Worm (Caenorhabditis elegans) whole organism, L4 larva: ENCODE data around the gene patr-1.

Experiments used
- F10B5.3 ChIP-seq: sonication (generic microtip); optimal IDR thresholded peaks from 2 replicates; lab custom pipeline; 2016; ENCODE audit warnings: mild to moderate bottlenecking, missing genetic modification characterization, missing compliant biosample characterization
- F37D6.2 ChIP-seq: sonication (generic microtip); optimal IDR thresholded peaks from 2 replicates; lab custom pipeline; 2016; ENCODE audit warnings: mild to moderate bottlenecking, missing genetic modification characterization, missing compliant biosample characterization
- Y105C5A.15 ChIP-seq: fragments of 200-800 bp; sonication (Bioruptor generic); IDR thresholded peaks from 2 replicates; pipeline ENCODE4 v1.3.6; 2022; ENCODE audit warnings: missing genetic modification characterization, missing compliant biosample characterization
- aha-1 ChIP-seq: fragments of 150-350 bp; peaks from one replicate; lab custom pipeline; 2014; ENCODE audit warnings: missing biosample characterization, missing genetic modification characterization
- attf-4 ChIP-seq: sonication (generic microtip); optimal IDR thresholded peaks from 3 replicates; lab custom pipeline; 2017; ENCODE audit warnings: missing biosample characterization, missing genetic modification characterization
- ces-1 ChIP-seq: fragments of 150-350 bp; sonication (generic microtip); optimal IDR thresholded peaks from 4 replicates; lab custom pipeline; 2014; ENCODE audit warnings: missing biosample characterization, missing genetic modification reagents, missing genetic modification characterization
- daf-8 ChIP-seq: fragments of 200-800 bp; sonication (Bioruptor generic); IDR thresholded peaks from 2 replicates; pipeline ENCODE4 v1.3.6; 2022; ENCODE audit warnings: missing genetic modification characterization, missing compliant biosample characterization
- dmd-6 ChIP-seq: fragments of 200-800 bp; sonication (Bioruptor generic); IDR thresholded peaks from 2 replicates; pipeline ENCODE4 v1.3.6; 2022; ENCODE audit warnings: missing genetic modification reagents, missing genetic modification characterization, missing compliant biosample characterization
- dmd-9 ChIP-seq: fragments of 200-800 bp; sonication (Bioruptor generic); IDR thresholded peaks from 2 replicates; pipeline ENCODE4 v1.3.6; 2022; ENCODE audit warnings: missing genetic modification reagents, missing genetic modification characterization, missing compliant biosample characterization
- duxl-1 ChIP-seq: sonication (generic microtip); optimal IDR thresholded peaks from 2 replicates; lab custom pipeline; 2016; ENCODE audit warnings: mild to moderate bottlenecking, missing genetic modification characterization, moderate library complexity, missing compliant biosample characterization; ENCODE audit not compliant: poor library complexity
- dve-1 ChIP-seq: sonication (generic microtip); optimal IDR thresholded peaks from 2 replicates; lab custom pipeline; 2017; ENCODE audit warnings: antibody characterized with exemption, mild to moderate bottlenecking, missing genetic modification characterization, missing compliant biosample characterization; ENCODE audit not compliant: insufficient read depth
- egl-27 ChIP-seq: sonication (generic microtip); optimal IDR thresholded peaks from 3 replicates; lab custom pipeline; 2017; ENCODE audit warnings: missing biosample characterization, missing genetic modification reagents, missing genetic modification characterization
- gei-8 ChIP-seq: fragments of 200-800 bp; sonication (Bioruptor generic); optimal IDR thresholded peaks from 2 replicates; lab custom pipeline; 2018; ENCODE audit warnings: mild to moderate bottlenecking, missing genetic modification characterization, missing compliant biosample characterization
- hif-1 ChIP-seq, 2 experiments: sonication (generic microtip); optimal IDR thresholded peaks; 2 replicates each; lab custom pipeline; 2016 to 2017; ENCODE audit warnings: missing compliant biosample characterization in 2 of 2, missing genetic modification characterization in 2 of 2, missing genetic modification reagents in 2 of 2, missing genotype in 2 of 2, mild to moderate bottlenecking in 1 of 2
- hlh-30 ChIP-seq: sonication (generic microtip); optimal IDR thresholded peaks from 2 replicates; lab custom pipeline; 2017; ENCODE audit warnings: antibody characterized with exemption, mild to moderate bottlenecking, missing genetic modification characterization, missing compliant biosample characterization; ENCODE audit not compliant: insufficient read depth
- lin-15B ChIP-seq: fragments of 150-350 bp; sonication (generic microtip); optimal IDR thresholded peaks from 3 replicates; lab custom pipeline; 2014; ENCODE audit warnings: missing biosample characterization, missing genetic modification characterization
- lin-38 ChIP-seq: fragments of 200-800 bp; sonication (Bioruptor generic); IDR thresholded peaks from 2 replicates; pipeline ENCODE4 v1.3.6; 2022; ENCODE audit warnings: missing genetic modification reagents, missing genetic modification characterization, missing compliant biosample characterization
- lir-3 ChIP-seq: sonication (generic microtip); optimal IDR thresholded peaks from 2 replicates; lab custom pipeline; 2016; ENCODE audit warnings: mild to moderate bottlenecking, missing genetic modification characterization, missing compliant biosample characterization
- lsy-2 ChIP-seq, 2 experiments: fragments of 150-350 bp in 1 of 2; sonication (generic microtip) in 1 of 2; optimal IDR thresholded peaks; 2 replicates each; lab custom pipeline; 2014 to 2017; ENCODE audit warnings: missing biosample characterization in 2 of 2, missing genetic modification characterization in 2 of 2
- madf-5 ChIP-seq, 2 experiments: fragments of 200-800 bp; sonication (Bioruptor generic); IDR thresholded peaks; 2 replicates each; pipeline ENCODE4 v1.3.6; 2022; ENCODE audit warnings: missing compliant biosample characterization in 2 of 2, missing genetic modification characterization in 2 of 2
- mdl-1 ChIP-seq, 2 experiments: fragments of 150-350 bp in 1 of 2; sonication (generic microtip) in 1 of 2; optimal IDR thresholded peaks; 2 replicates each; lab custom pipeline; 2014 to 2017; ENCODE audit warnings: missing biosample characterization in 2 of 2, missing genetic modification characterization in 2 of 2
- mdt-29 ChIP-seq: fragments of 200-800 bp; sonication (Bioruptor generic); IDR thresholded peaks from 2 replicates; pipeline ENCODE4 v1.3.6; 2022; ENCODE audit warnings: missing genetic modification reagents, missing genetic modification characterization, missing compliant biosample characterization
- mep-1 ChIP-seq: fragments of 150-350 bp; sonication (generic microtip); optimal IDR thresholded peaks from 3 replicates; lab custom pipeline; 2014; ENCODE audit warnings: missing biosample characterization, missing genetic modification characterization
- nhr-111 ChIP-seq: fragments of 200-800 bp; sonication (Bioruptor generic); optimal IDR thresholded peaks from 2 replicates; lab custom pipeline; 2018; ENCODE audit warnings: mild to moderate bottlenecking, missing genetic modification characterization, missing compliant biosample characterization
- nhr-237 ChIP-seq: sonication (generic microtip); optimal IDR thresholded peaks from 2 replicates; lab custom pipeline; 2017; ENCODE audit warnings: missing biosample characterization, missing genetic modification characterization
- nhr-25 ChIP-seq: sonication (generic microtip); optimal IDR thresholded peaks from 2 replicates; lab custom pipeline; 2017; ENCODE audit warnings: missing genetic modification characterization, mild to moderate bottlenecking, missing compliant biosample characterization, antibody characterized with exemption, moderate library complexity, borderline replicate concordance; ENCODE audit not compliant: insufficient read depth
- nhr-28 ChIP-seq: fragments of 150-350 bp; optimal IDR thresholded peaks from 2 replicates; lab custom pipeline; 2014; ENCODE audit warnings: missing biosample characterization, missing genetic modification characterization
- nhr-48 ChIP-seq: sonication (generic microtip); optimal IDR thresholded peaks from 2 replicates; lab custom pipeline; 2016; ENCODE audit warnings: mild to moderate bottlenecking, missing genetic modification characterization, missing compliant biosample characterization
- nhr-6 ChIP-seq: fragments of 150-350 bp; optimal IDR thresholded peaks from 2 replicates; lab custom pipeline; 2014; ENCODE audit warnings: missing biosample characterization, missing genetic modification characterization
- nhr-76 ChIP-seq: fragments of 150-350 bp; optimal IDR thresholded peaks from 2 replicates; lab custom pipeline; 2014; ENCODE audit warnings: missing biosample characterization, missing genetic modification characterization
- nhr-77 ChIP-seq: fragments of 150-350 bp; optimal IDR thresholded peaks from 2 replicates; lab custom pipeline; 2014; ENCODE audit warnings: missing biosample characterization, missing genetic modification characterization
- pqm-1 ChIP-seq: sonication (generic microtip); optimal IDR thresholded peaks from 2 replicates; lab custom pipeline; 2017; ENCODE audit warnings: missing biosample characterization, missing genetic modification characterization
- sdz-12 ChIP-seq: fragments of 200-800 bp; sonication (Bioruptor generic); optimal IDR thresholded peaks from 2 replicates; lab custom pipeline; 2018; ENCODE audit warnings: mild to moderate bottlenecking, missing genetic modification characterization, missing compliant biosample characterization
- set-16 ChIP-seq: fragments of 200-800 bp; sonication (Bioruptor generic); IDR thresholded peaks from 2 replicates; pipeline ENCODE4 v1.3.6; 2022; ENCODE audit warnings: missing genetic modification reagents, missing genetic modification characterization, missing compliant biosample characterization
- snpc-4 ChIP-seq: fragments of 150-350 bp; optimal IDR thresholded peaks from 2 replicates; lab custom pipeline; 2014; ENCODE audit warnings: missing biosample characterization, missing genetic modification characterization
- tag-97 ChIP-seq: fragments of 200-800 bp; sonication (Bioruptor generic); IDR thresholded peaks from 2 replicates; pipeline ENCODE4 v1.3.6; 2022; ENCODE audit warnings: missing genetic modification characterization, missing compliant biosample characterization
- unc-39 ChIP-seq: sonication (generic microtip); optimal IDR thresholded peaks from 2 replicates; lab custom pipeline; 2017; ENCODE audit warnings: missing biosample characterization, missing genetic modification characterization
- unc-62 ChIP-seq, 3 experiments: fragments of 150-350 bp in 1 of 3; sonication (generic microtip); optimal IDR thresholded peaks in 2 of 3; peaks in 1 of 3; 1 replicate in 1 of 3; 2 replicates in 2 of 3; lab custom pipeline; 2014 to 2017; ENCODE audit warnings: missing biosample characterization in 3 of 3, missing genetic modification characterization in 3 of 3, missing genetic modification reagents in 3 of 3, missing genotype in 1 of 3

patr-1 gene

ce11 chrII:11813895-11814369, 36.2 kb upstream of the patr-1 start, which contains the start of gene F43G6.8 (continued):
- TF ChIP-seq dve-1, result no peak
- no peak for TF ChIP-seq nhr-25 (tag; lab: Kevin White, UChicago)
- no peak for TF ChIP-seq duxl-1
- peak; percentile 53 for TF ChIP-seq nhr-28
- no peak for TF ChIP-seq F10B5.3 (tag; lab: Kevin White, UChicago)
- TF ChIP-seq aha-1, result peak; percentile 75
- TF ChIP-seq ces-1 (GFP tag; lab: Kevin White, UChicago), result no peak
- TF ChIP-seq mdl-1 (tag; optimal IDR thresholded peaks at IDR 0.05; lab: Kevin White, UChicago), result peak in 1 of 2 experiments; percentile 74
- no peak for TF ChIP-seq daf-8
- TF ChIP-seq hif-1 (tag; optimal IDR thresholded peaks at IDR 0.05; lab: Kevin White, UChicago), result peak in 1 of 2 experiments; percentile 48
- TF ChIP-seq tag-97 (GFP tag; lab: Robert Waterston, UW), result no peak
- peak; percentile 23 for TF ChIP-seq nhr-6 (tag; lab: Kevin White, UChicago)
- peak; percentile 56 for TF ChIP-seq mep-1 (tag; lab: Kevin White, UChicago)
- no peak for TF ChIP-seq lir-3 (tag; lab: Kevin White, UChicago)

DNA sequence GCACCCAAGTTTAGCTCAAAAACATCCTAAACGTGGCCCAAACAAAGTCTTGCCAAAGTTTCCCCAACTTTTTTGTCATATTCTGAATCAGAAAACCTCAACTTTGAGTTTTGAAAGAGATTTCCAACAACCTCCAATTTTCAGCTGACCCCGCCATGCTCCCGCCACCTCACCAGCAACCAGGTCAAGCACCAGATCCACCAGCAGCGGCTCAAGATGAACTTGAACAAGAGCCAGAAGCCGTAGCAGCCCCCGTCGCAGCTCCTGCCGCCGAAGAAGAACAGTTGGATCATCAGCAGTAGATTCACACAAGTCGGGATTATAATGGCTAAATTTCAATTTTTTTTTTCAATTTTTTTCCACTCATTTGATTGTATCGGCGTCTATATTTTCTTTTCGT, 33.5 kb upstream of the patr-1 start:
- TF ChIP-seq Y105C5A.15 (GFP tag; lab: Robert Waterston, UW) (no peak), set-16 (GFP tag; lab: Robert Waterston, UW) (peak; percentile 71), dmd-9 (GFP tag; lab: Robert Waterston, UW) (no peak), pqm-1 (no peak)

DNA sequence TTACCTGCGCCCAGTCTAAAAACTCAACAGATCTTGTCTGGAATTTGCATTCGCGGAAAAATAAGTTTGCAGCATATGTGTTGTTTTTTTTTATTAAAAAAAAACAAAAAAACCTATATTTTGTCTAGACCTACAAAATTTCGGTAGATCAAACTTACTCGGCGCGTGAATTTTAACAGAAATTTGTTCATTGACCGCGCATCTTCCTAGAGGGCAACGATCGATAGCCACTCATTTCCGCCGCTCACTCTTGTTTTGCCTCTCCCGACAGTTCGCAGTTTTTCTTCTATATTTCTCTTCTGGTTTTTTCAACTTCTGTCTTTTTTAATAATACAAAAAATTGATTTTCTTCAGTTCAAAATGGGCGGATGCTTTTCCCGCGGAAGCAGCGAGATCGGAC, 32.7 kb upstream of the patr-1 start, which contains the start of gene F43G6.7:
Gene F43G6.7, plus strand, starts transcription at position 355 of the 400 bp plus-strand sequence.
- TF ChIP-seq unc-39 (tag; lab: Kevin White, UChicago) (no peak), pqm-1 (no peak), mdl-1 (tag; optimal IDR thresholded peaks at IDR 0.05; lab: Kevin White, UChicago) (no peak), attf-4 (tag; lab: Kevin White, UChicago) (no peak), unc-62 (GFP tag; optimal IDR thresholded peaks at IDR 0.05 in 1 of 2; lab: Kevin White, UChicago) (no peak), unc-62 (tag; optimal IDR thresholded peaks at IDR 0.05; lab: Kevin White, UChicago) (no peak), nhr-76 (tag; lab: Kevin White, UChicago) (no peak), nhr-6 (tag; lab: Kevin White, UChicago) (no peak), hif-1 (tag; optimal IDR thresholded peaks at IDR 0.05; lab: Kevin White, UChicago) (no peak), dmd-6 (GFP tag; lab: Robert Waterston, UW) (no peak), hlh-30 (no peak), nhr-77 (tag; lab: Kevin White, UChicago) (no peak), nhr-48 (tag; lab: Kevin White, UChicago) (no peak), gei-8 (no peak), mdt-29 (no peak), lin-38 (no peak), snpc-4 (tag; lab: Kevin White, UChicago) (no peak), lin-15B (tag; lab: Kevin White, UChicago) (no peak), nhr-111 (GFP tag; lab: Kevin White, UChicago) (no peak), sdz-12 (GFP tag; lab: Kevin White, UChicago) (no peak)

ce11 chrII:11808979-11809378, 31.2 kb upstream of the patr-1 start, which contains the start of gene F43G6.10:
F43G6.10 (plus strand) TSS chrII:11809349.
- TF ChIP-seq lsy-2 (tag; optimal IDR thresholded peaks at IDR 0.05; lab: Kevin White, UChicago) (no peak), F37D6.2 (tag; lab: Kevin White, UChicago) (no peak), egl-27 (tag; lab: Kevin White, UChicago) (no peak), madf-5 (GFP tag; IDR thresholded peaks at IDR 0.05; lab: Robert Waterston, UW) (no peak), nhr-237 (tag; lab: Kevin White, UChicago) (no peak), Y105C5A.15 (GFP tag; lab: Robert Waterston, UW) (no peak)
